Fruit fly (Drosophila melanogaster) whole organism, embryonic: ENCODE data around the gene Acbp6.

Experiments used
- Aef1 ChIP-seq: fragments of 200-800 bp; sonication (Bioruptor generic); IDR thresholded peaks from 3 replicates; pipeline ENCODE4 v1.3.6; 2022; ENCODE audit warnings: missing biosample characterization, missing genetic modification characterization
- Blimp-1 ChIP-seq: fragments of 200-800 bp; sonication (Bioruptor generic); optimal IDR thresholded peaks from 3 replicates; lab custom pipeline; 2018; ENCODE audit warnings: missing biosample characterization, missing genetic modification characterization, mild to moderate bottlenecking, moderate library complexity, missing genetic modification reagents
- CG11085 ChIP-seq: fragments of 200-800 bp; sonication (Bioruptor generic); IDR thresholded peaks from 2 replicates; pipeline ENCODE4 v1.3.6; 2022; ENCODE audit warnings: missing biosample characterization, missing genetic modification characterization
- CG11695 ChIP-seq: fragments of 200-800 bp; sonication (Bioruptor generic); IDR thresholded peaks from 3 replicates; pipeline ENCODE4 v1.3.6; 2022; ENCODE audit warnings: missing biosample characterization, missing genetic modification characterization
- CG12155 ChIP-seq: fragments of 200-800 bp; sonication (Bioruptor generic); optimal IDR thresholded peaks from 3 replicates; lab custom pipeline; 2016; ENCODE audit warnings: missing biosample characterization, missing genetic modification characterization
- CG13424 ChIP-seq: fragments of 200-800 bp; sonication (Bioruptor generic); optimal IDR thresholded peaks from 2 replicates; lab custom pipeline; 2019; ENCODE audit warnings: missing biosample characterization, mild to moderate bottlenecking, missing genetic modification characterization, moderate library complexity
- CG14667 ChIP-seq: fragments of 200-800 bp; sonication (Bioruptor generic); IDR thresholded peaks from 2 replicates; pipeline ENCODE4 v1.3.6; 2022; ENCODE audit warnings: missing biosample characterization, missing genetic modification characterization
- CG17359 ChIP-seq: fragments of 200-800 bp; sonication (Bioruptor generic); optimal IDR thresholded peaks from 3 replicates; lab custom pipeline; 2018; ENCODE audit warnings: missing biosample characterization, mild to moderate bottlenecking, missing genetic modification characterization, moderate library complexity
- CG17568 ChIP-seq: fragments of 200-800 bp; sonication (Bioruptor generic); optimal IDR thresholded peaks from 2 replicates; lab custom pipeline; 2018; ENCODE audit warnings: missing biosample characterization, mild to moderate bottlenecking, missing genetic modification characterization, moderate library complexity
- CG18262 ChIP-seq: fragments of 200-800 bp; optimal IDR thresholded peaks from 3 replicates; lab custom pipeline; 2019; ENCODE audit warnings: missing biosample characterization, mild to moderate bottlenecking, missing genetic modification characterization, moderate library complexity
- CG2678 ChIP-seq: fragments of 200-800 bp; sonication (Bioruptor generic); optimal IDR thresholded peaks from 3 replicates; lab custom pipeline; 2019; ENCODE audit warnings: missing biosample characterization, mild to moderate bottlenecking, missing genetic modification characterization, moderate library complexity
- CG32767 ChIP-seq: fragments of 200-800 bp; sonication (Bioruptor generic); IDR thresholded peaks from 2 replicates; pipeline ENCODE4 v1.3.6; 2022; ENCODE audit warnings: missing biosample characterization, missing genetic modification characterization
- CG33213 ChIP-seq: fragments of 200-800 bp; sonication (Bioruptor generic); optimal IDR thresholded peaks from 3 replicates; lab custom pipeline; 2016; ENCODE audit warnings: missing biosample characterization, missing genetic modification characterization
- CG3407 ChIP-seq: fragments of 200-800 bp; sonication (Bioruptor generic); optimal IDR thresholded peaks from 2 replicates; lab custom pipeline; 2018; ENCODE audit warnings: missing biosample characterization, mild to moderate bottlenecking, missing genetic modification characterization
- CG34376 ChIP-seq: fragments of 200-800 bp; sonication (Bioruptor generic); optimal IDR thresholded peaks from 2 replicates; lab custom pipeline; 2018; ENCODE audit warnings: missing biosample characterization, mild to moderate bottlenecking, missing genetic modification characterization
- CG7556 ChIP-seq: fragments of 200-800 bp; sonication (Bioruptor generic); optimal IDR thresholded peaks from 2 replicates; lab custom pipeline; 2017; ENCODE audit warnings: missing biosample characterization, mild to moderate bottlenecking, missing genetic modification characterization
- CG7928 ChIP-seq: fragments of 200-800 bp; sonication (Bioruptor generic); optimal IDR thresholded peaks from 2 replicates; lab custom pipeline; 2017; ENCODE audit warnings: missing biosample characterization, mild to moderate bottlenecking, missing genetic modification characterization
- Deaf1 ChIP-seq: fragments of 200-800 bp; optimal IDR thresholded peaks from 3 replicates; lab custom pipeline; 2019; ENCODE audit warnings: missing biosample characterization, mild to moderate bottlenecking, missing genetic modification characterization, moderate library complexity
- E2f1 ChIP-seq: fragments of 200-800 bp; sonication (Bioruptor generic); IDR thresholded peaks from 2 replicates; pipeline ENCODE4 v1.3.6; 2022; ENCODE audit warnings: missing biosample characterization, missing genetic modification characterization
- Elba2 ChIP-seq: fragments of 200-800 bp; sonication (Bioruptor generic); optimal IDR thresholded peaks from 3 replicates; lab custom pipeline; 2016; ENCODE audit warnings: missing biosample characterization, missing genetic modification characterization
- Ets97D ChIP-seq: fragments of 200-800 bp; sonication (Bioruptor generic); optimal IDR thresholded peaks from 3 replicates; lab custom pipeline; 2016; ENCODE audit warnings: missing biosample characterization, missing genetic modification characterization
- H2.0 ChIP-seq: fragments of 200-800 bp; sonication (Bioruptor generic); IDR thresholded peaks from 2 replicates; pipeline ENCODE4 v1.3.6; 2022; ENCODE audit warnings: missing biosample characterization, missing genetic modification characterization
- HLH3B ChIP-seq: fragments of 200-800 bp; sonication (Bioruptor generic); IDR thresholded peaks from 2 replicates; pipeline ENCODE4 v1.3.6; 2022; ENCODE audit warnings: missing biosample characterization, missing genetic modification characterization
- HLH4C ChIP-seq: fragments of 200-800 bp; sonication (Bioruptor generic); IDR thresholded peaks from 3 replicates; pipeline ENCODE4 v1.3.6; 2022; ENCODE audit warnings: missing biosample characterization, missing genetic modification characterization; ENCODE audit not compliant: partially characterized antibody
- Hr51 ChIP-seq, 2 experiments: fragments of 200-800 bp; sonication (Bioruptor generic); optimal IDR thresholded peaks; 2 replicates in 1 of 2; 3 replicates in 1 of 2; lab custom pipeline; 2016 to 2018; ENCODE audit warnings: missing biosample characterization in 2 of 2, missing genetic modification characterization in 2 of 2, mild to moderate bottlenecking in 1 of 2, moderate library complexity in 1 of 2
- Mes4 ChIP-seq: fragments of 200-800 bp; sonication (Bioruptor generic); optimal IDR thresholded peaks from 2 replicates; lab custom pipeline; 2016; ENCODE audit warnings: missing biosample characterization, missing genetic modification characterization
- Myb ChIP-seq: fragments of 200-800 bp; sonication (Bioruptor generic); optimal IDR thresholded peaks from 2 replicates; lab custom pipeline; 2016; ENCODE audit warnings: missing biosample characterization, missing genetic modification characterization
- Opbp ChIP-seq: fragments of 200-800 bp; sonication (Bioruptor generic); IDR thresholded peaks from 3 replicates; pipeline ENCODE4 v1.3.6; 2022; ENCODE audit warnings: missing biosample characterization, missing genetic modification characterization; ENCODE audit not compliant: partially characterized antibody
- PHDP ChIP-seq: fragments of 200-800 bp; sonication (Bioruptor generic); optimal IDR thresholded peaks from 3 replicates; lab custom pipeline; 2018; ENCODE audit warnings: missing biosample characterization, mild to moderate bottlenecking, missing genetic modification characterization, moderate library complexity
- Rx ChIP-seq: fragments of 200-800 bp; sonication (Bioruptor generic); IDR thresholded peaks from 2 replicates; pipeline ENCODE4 v1.3.6; 2022; ENCODE audit warnings: missing biosample characterization, missing genetic modification characterization
- Taf1 ChIP-seq: fragments of 200-800 bp; sonication (Bioruptor generic); IDR thresholded peaks from 2 replicates; pipeline ENCODE4 v1.3.6; 2022; ENCODE audit warnings: missing biosample characterization, missing genetic modification characterization
- cas ChIP-seq: fragments of 200-800 bp; sonication (Bioruptor generic); IDR thresholded peaks from 2 replicates; pipeline ENCODE4 v1.3.6; 2022; ENCODE audit warnings: missing biosample characterization, missing genetic modification characterization
- cato ChIP-seq: fragments of 200-800 bp; sonication (Bioruptor generic); optimal IDR thresholded peaks from 2 replicates; lab custom pipeline; 2016; ENCODE audit warnings: missing biosample characterization, missing genetic modification characterization, borderline replicate concordance
- cg ChIP-seq: fragments of 200-800 bp; sonication (Bioruptor generic); optimal IDR thresholded peaks from 3 replicates; lab custom pipeline; 2019; ENCODE audit warnings: missing biosample characterization, mild to moderate bottlenecking, missing genetic modification characterization, moderate library complexity
- chinmo ChIP-seq: fragments of 200-800 bp; sonication (Bioruptor generic); IDR thresholded peaks from 4 replicates; pipeline ENCODE4 v1.3.6; 2022; ENCODE audit warnings: missing biosample characterization, missing genetic modification characterization; ENCODE audit not compliant: partially characterized antibody
- disco-r ChIP-seq: fragments of 200-800 bp; sonication (Bioruptor generic); optimal IDR thresholded peaks from 2 replicates; lab custom pipeline; 2016; ENCODE audit warnings: missing biosample characterization, missing genetic modification characterization
- dmrt99B ChIP-seq: fragments of 200-800 bp; sonication (Bioruptor generic); optimal IDR thresholded peaks from 2 replicates; lab custom pipeline; 2018; ENCODE audit warnings: missing biosample characterization, mild to moderate bottlenecking, missing genetic modification characterization, moderate library complexity
- emc ChIP-seq: fragments of 200-800 bp; sonication (Bioruptor generic); optimal IDR thresholded peaks from 2 replicates; lab custom pipeline; 2016; ENCODE audit warnings: missing biosample characterization, missing genetic modification characterization
- fd102C ChIP-seq: fragments of 200-800 bp; sonication (Bioruptor generic); optimal IDR thresholded peaks from 2 replicates; lab custom pipeline; 2018; ENCODE audit warnings: missing biosample characterization, mild to moderate bottlenecking, missing genetic modification characterization, moderate library complexity
- grau ChIP-seq: fragments of 200-800 bp; optimal IDR thresholded peaks from 3 replicates; lab custom pipeline; 2019; ENCODE audit warnings: missing biosample characterization, mild to moderate bottlenecking, missing genetic modification characterization, moderate library complexity
- lmd ChIP-seq: fragments of 200-800 bp; sonication (Bioruptor generic); IDR thresholded peaks from 2 replicates; pipeline ENCODE4 v1.3.6; 2022; ENCODE audit warnings: missing biosample characterization, missing genetic modification characterization
- luna ChIP-seq: fragments of 200-800 bp; sonication (Bioruptor generic); optimal IDR thresholded peaks from 2 replicates; lab custom pipeline; 2016; ENCODE audit warnings: missing biosample characterization, missing genetic modification characterization
- odd ChIP-seq: fragments of 200-800 bp; sonication (Bioruptor generic); optimal IDR thresholded peaks from 2 replicates; lab custom pipeline; 2017; ENCODE audit warnings: missing biosample characterization, mild to moderate bottlenecking, missing genetic modification characterization
- phol ChIP-seq: fragments of 200-800 bp; sonication (Bioruptor generic); optimal IDR thresholded peaks from 3 replicates; lab custom pipeline; 2018; ENCODE audit warnings: missing biosample characterization, mild to moderate bottlenecking, missing genetic modification characterization, moderate library complexity
- sens ChIP-seq: fragments of 200-800 bp; sonication (Bioruptor generic); peaks from one replicate; lab custom pipeline; 2016; ENCODE audit warnings: missing biosample characterization, missing genetic modification characterization
- shn ChIP-seq: fragments of 200-800 bp; sonication (Bioruptor generic); optimal IDR thresholded peaks from 3 replicates; lab custom pipeline; 2016; ENCODE audit warnings: missing biosample characterization, missing genetic modification characterization
- sima ChIP-seq: fragments of 200-800 bp; sonication (Bioruptor generic); optimal IDR thresholded peaks from 2 replicates; lab custom pipeline; 2016; ENCODE audit warnings: missing biosample characterization, missing genetic modification characterization
- sr ChIP-seq: fragments of 200-800 bp; sonication (Bioruptor generic); IDR thresholded peaks from 3 replicates; pipeline ENCODE4 v1.3.6; 2022; ENCODE audit warnings: missing biosample characterization, missing genetic modification characterization
- tll ChIP-seq, 2 experiments: fragments of 200-800 bp in 1 of 2; fragments of >200 bp in 1 of 2; sonication (Bioruptor generic) in 1 of 2; optimal IDR thresholded peaks; 2 replicates each; lab custom pipeline; 2017 to 2019; ENCODE audit warnings: missing biosample characterization in 2 of 2, missing genetic modification characterization in 2 of 2, mild to moderate bottlenecking in 1 of 2, moderate library complexity in 1 of 2
- zen2 ChIP-seq: fragments of 200-800 bp; sonication (Bioruptor generic); IDR thresholded peaks from 3 replicates; pipeline ENCODE4 v1.3.6; 2022; ENCODE audit warnings: missing biosample characterization, missing genetic modification characterization; ENCODE audit not compliant: partially characterized antibody

Gene Acbp6

dm6 chr3L:7086558-7087059, 42.1 kb upstream of the Acbp6 start, which contains the start of gene Cpr65Ea (continued):
- TF ChIP-seq Elba2 (GFP tag; lab: Kevin White, UChicago), result no peak
- no peak for TF ChIP-seq zen2
- TF ChIP-seq Hr51 (GFP tag; optimal IDR thresholded peaks at IDR 0.05; lab: Kevin White, UChicago), result peak in 1 of 2 experiments; percentile 76
- no peak for TF ChIP-seq Mes4 (GFP tag; lab: Kevin White, UChicago)
- TF ChIP-seq disco-r, result no peak
- no peak for TF ChIP-seq CG3407 (GFP tag; lab: Kevin White, UChicago)
- no peak for TF ChIP-seq chinmo
- no peak for TF ChIP-seq Aef1 (GFP tag; lab: Robert Waterston, UW)
- TF ChIP-seq CG32767 (GFP tag; lab: Robert Waterston, UW), result 0 out of 2 replicates have a peak, but pooled peaks have one; percentile 15
- peak; percentile 17 for TF ChIP-seq grau (tag; lab: Kevin White, UChicago)
- TF ChIP-seq cg (GFP tag; lab: Kevin White, UChicago), result no peak
- TF ChIP-seq HLH3B (GFP tag; lab: Robert Waterston, UW), result peak; percentile 53
- TF ChIP-seq lmd (GFP tag; lab: Robert Waterston, UW), result no peak
- no peak for TF ChIP-seq Opbp
- TF ChIP-seq Rx (GFP tag; lab: Robert Waterston, UW), result no peak
- no peak for TF ChIP-seq CG11085 (GFP tag; lab: Robert Waterston, UW)
- TF ChIP-seq Deaf1, result no peak
- TF ChIP-seq dmrt99B (tag; lab: Kevin White, UChicago), result peak; percentile 71
- TF ChIP-seq shn (GFP tag; lab: Kevin White, UChicago), result no peak
- no peak for TF ChIP-seq CG14667 (GFP tag; lab: Robert Waterston, UW)
- peak; percentile 20; the same call in 1 of the 2 replicates for TF ChIP-seq E2f1 (GFP tag; lab: Robert Waterston, UW)
- peak; percentile 43 for TF ChIP-seq sens
- TF ChIP-seq CG18262 (tag; lab: Kevin White, UChicago), result peak; percentile 5
- no peak for TF ChIP-seq CG7928
- TF ChIP-seq cas (GFP tag; lab: Robert Waterston, UW), result no peak
- no peak for TF ChIP-seq PHDP (tag; lab: Kevin White, UChicago)
- TF ChIP-seq CG17568 (GFP tag; lab: Kevin White, UChicago), result no peak
- TF ChIP-seq HLH4C (GFP tag; lab: Robert Waterston, UW), result no peak
- TF ChIP-seq emc (GFP tag; lab: Kevin White, UChicago), result no peak
- no peak for TF ChIP-seq tll (GFP tag; optimal IDR thresholded peaks at IDR 0.05; lab: Kevin White, UChicago)
- peak; percentile 47 for TF ChIP-seq CG13424 (tag; lab: Kevin White, UChicago)
- TF ChIP-seq Myb (GFP tag; lab: Kevin White, UChicago), result no peak
- TF ChIP-seq, all 482 proteins: peak for 40

- TF ChIP-seq fd102C (GFP tag; lab: Kevin White, UChicago) (no peak), odd (no peak), cato (no peak), phol (peak; percentile 33), CG33213 (GFP tag; lab: Kevin White, UChicago) (no peak), CG11695 (GFP tag; lab: Robert Waterston, UW) (0 out of 3 replicates have a peak, but pooled peaks have one; percentile 36), Opbp (no peak), Ets97D (no peak), Taf1 (GFP tag; lab: Robert Waterston, UW) (no peak), CG2678 (tag; lab: Kevin White, UChicago) (peak; percentile 21), sr (peak; percentile 38; the same call in 1 of the 3 replicates), CG34376 (GFP tag; lab: Kevin White, UChicago) (no peak), CG12155 (GFP tag; lab: Kevin White, UChicago) (no peak), Blimp-1 (GFP tag; lab: Kevin White, UChicago) (peak; percentile 6), CG7556 (GFP tag; lab: Kevin White, UChicago) (no peak), H2.0 (peak; percentile 11; the same call in 1 of the 2 replicates), sima (GFP tag; lab: Kevin White, UChicago) (no peak), CG17359 (tag; lab: Kevin White, UChicago) (peak; percentile 49), luna (no peak), dmrt99B (tag; lab: Kevin White, UChicago) (peak; percentile 53)
Measured at dm6 chr3L:7087347-7087746, 41.4 kb upstream of the Acbp6 start.
